Fruit fly (Drosophila melanogaster): ENCODE results near the gene CG5280.

CG5280 gene

DNA sequence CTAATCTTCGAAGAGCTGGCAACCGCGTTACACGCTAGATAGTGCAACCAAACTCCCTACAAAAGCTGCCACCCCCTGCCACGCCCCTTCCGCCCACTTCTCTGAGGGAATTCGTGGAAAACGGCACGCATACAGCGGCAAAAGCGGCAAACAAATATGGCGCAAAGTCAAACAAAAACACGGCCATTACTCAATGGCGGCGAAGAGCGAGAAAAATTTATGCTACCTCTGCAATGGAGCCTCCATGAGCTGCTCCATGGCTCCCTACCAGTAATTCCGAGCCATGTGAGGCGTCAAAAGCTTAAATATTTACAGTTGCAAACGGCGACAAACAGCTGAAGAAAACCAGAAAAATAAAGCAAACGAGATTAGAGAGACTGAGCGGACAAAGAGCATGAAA is 34.7 kb upstream of the CG5280 start:
- TF ChIP-seq Optix (GFP tag; IDR thresholded peaks at IDR 0.05) = 0 out of 3 replicates have a peak, but pooled peaks have one; percentile 7
- TF ChIP-seq fd64A (GFP tag; optimal IDR thresholded peaks at IDR 0.05) = no peak
- 0 out of 3 replicates have a peak, but pooled peaks have one; percentile 37 for TF ChIP-seq ci (GFP tag; IDR thresholded peaks at IDR 0.05)
- peak; percentile 4 for TF ChIP-seq Jarid2 (GFP tag; optimal IDR thresholded peaks at IDR 0.05)
- no peak for TF ChIP-seq D (optimal IDR thresholded peaks at IDR 0.05)
- TF ChIP-seq D (GFP tag; optimal IDR thresholded peaks at IDR 0.05) = no peak
- TF ChIP-seq Nf-YC (tag; optimal IDR thresholded peaks at IDR 0.05) = peak; percentile 58
- TF ChIP-seq Nf-YB (GFP tag; optimal IDR thresholded peaks at IDR 0.05) = peak; percentile 57
- TF ChIP-seq Med (GFP tag) = peak; percentile 33
- TF ChIP-seq phol (tag; optimal IDR thresholded peaks at IDR 0.05) = peak; percentile 34
- no peak for TF ChIP-seq grn (GFP tag; optimal IDR thresholded peaks at IDR 0.05)
- TF ChIP-seq HHEX (GFP tag; optimal IDR thresholded peaks at IDR 0.05) = peak; percentile 30
- peak; percentile 2 for TF ChIP-seq CG3065 (GFP tag; optimal IDR thresholded peaks at IDR 0.05)

DNA sequence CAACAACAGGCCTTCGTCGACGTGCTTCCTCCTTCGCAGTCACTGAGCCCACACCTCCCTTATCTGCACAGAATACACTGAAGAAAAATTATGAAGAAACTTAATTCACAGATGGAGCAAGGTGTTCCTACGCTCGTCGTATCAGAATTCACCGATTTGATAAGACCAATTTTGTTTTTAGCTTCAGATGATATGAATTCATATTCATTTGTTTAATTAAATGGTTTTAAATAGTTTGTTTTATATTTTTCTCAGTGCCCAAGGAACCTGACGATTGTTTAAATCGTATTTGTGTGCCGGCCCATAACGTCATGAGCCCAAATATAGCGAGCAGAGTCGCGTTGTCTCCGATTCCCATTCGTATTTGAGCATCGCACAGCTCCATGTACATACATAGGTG is 33.6 kb upstream of the CG5280 start:
- TF ChIP-seq chif (GFP tag; optimal IDR thresholded peaks at IDR 0.05) (peak; percentile 54 to 85), CG8944 (GFP tag; optimal IDR thresholded peaks at IDR 0.05) (peak; percentile 55), ato (GFP tag; IDR thresholded peaks at IDR 0.05; ENCODE audit: partially characterized antibody) (no peak), yki (optimal IDR thresholded peaks at IDR 0.05) (no peak), sima (GFP tag; optimal IDR thresholded peaks at IDR 0.05) (peak; percentile 19), CG42726 (GFP tag; IDR thresholded peaks at IDR 0.05; ENCODE audit: partially characterized antibody) (no peak), YL-1 (GFP tag; optimal IDR thresholded peaks at IDR 0.05) (no peak), CG4617 (GFP tag; optimal IDR thresholded peaks at IDR 0.05; ENCODE audit: borderline replicate concordance) (no peak), jumu (GFP tag; optimal IDR thresholded peaks at IDR 0.05) (peak; percentile 23), CG12744 (GFP tag; optimal IDR thresholded peaks at IDR 0.05) (peak; percentile 64), CG1602 (GFP tag; optimal IDR thresholded peaks at IDR 0.05) (peak; percentile 74), CG4707 (GFP tag; optimal IDR thresholded peaks at IDR 0.05) (peak; percentile 26), sc (optimal IDR thresholded peaks at IDR 0.05) (no peak), sc (GFP tag; optimal IDR thresholded peaks at IDR 0.05) (peak; percentile 21), CG18764 (GFP tag; optimal IDR thresholded peaks at IDR 0.05) (no peak), CG16813 (GFP tag; IDR thresholded peaks at IDR 0.05; ENCODE audit: partially characterized antibody) (no peak), CG9817 (tag; optimal IDR thresholded peaks at IDR 0.05) (peak; percentile 17), CG18476 (GFP tag; optimal IDR thresholded peaks at IDR 0.05) (peak; percentile 13), tio (GFP tag; optimal IDR thresholded peaks at IDR 0.05) (peak; percentile 64), CG11456 (GFP tag; IDR thresholded peaks at IDR 0.05) (0 out of 3 replicates have a peak, but pooled peaks have one; percentile 37), CG12659 (GFP tag; optimal IDR thresholded peaks at IDR 0.05) (peak; percentile 35), CG2202 (tag; optimal IDR thresholded peaks at IDR 0.05) (peak; percentile 77), CG6254 (GFP tag; optimal IDR thresholded peaks at IDR 0.05) (peak; percentile 61), Dp (GFP tag; optimal IDR thresholded peaks at IDR 0.05) (no peak), H2.0 (GFP tag; IDR thresholded peaks at IDR 0.05) (peak; percentile 49), cas (GFP tag; IDR thresholded peaks at IDR 0.05) (no peak), Fer1 (GFP tag; optimal IDR thresholded peaks at IDR 0.05) (no peak), C15 (GFP tag; IDR thresholded peaks at IDR 0.05) (0 out of 3 replicates have a peak, but pooled peaks have one; percentile 18), Bgb (GFP tag; IDR thresholded peaks at IDR 0.05; ENCODE audit: partially characterized antibody) (no peak), CG6683 (GFP tag; optimal IDR thresholded peaks at IDR 0.05) (no peak), mirr (GFP tag; optimal IDR thresholded peaks at IDR 0.05) (no peak), Spps (tag; optimal IDR thresholded peaks at IDR 0.05) (peak; percentile 65), Usf (GFP tag; optimal IDR thresholded peaks at IDR 0.05) (peak; percentile 60), Tbp (GFP tag; optimal IDR thresholded peaks at IDR 0.05) (no peak), dpn (GFP tag; optimal IDR thresholded peaks at IDR 0.05) (peak; percentile 45 to 51), Asciz (GFP tag; optimal IDR thresholded peaks at IDR 0.05) (no peak), CG11504 (tag; optimal IDR thresholded peaks at IDR 0.05) (peak; percentile 69)
